ENCODE assay signal across 4 worm cellular contexts in genomic region chrIV:14033752-14034570, ce11.
A peak's percentile ranks its signal among the peaks of the same experiment; 100 is the strongest.
TF ChIP-seq lines count a peak whose summit lies in the region.

No protein-coding gene starts in this region.

TF ChIP-seq in whole organism, L2 larva, 48 proteins besides CTCF, POLR2A, EP300 and RAD21 (continues in another document):
- TF ChIP-seq sma-3 (GFP tag; optimal IDR thresholded peaks at IDR 0.05; lab: Kevin White, UChicago) (peak; percentile 68), sem-4 (tag; optimal IDR thresholded peaks at IDR 0.05; lab: Kevin White, UChicago) (peak; percentile 77), blmp-1 (tag; optimal IDR thresholded peaks at IDR 0.05; lab: Kevin White, UChicago; ENCODE audit: insufficient read depth) (no peak), R02D3.7 (tag; optimal IDR thresholded peaks at IDR 0.05; lab: Kevin White, UChicago) (no peak), ztf-1 (GFP tag; conservative IDR thresholded peaks at IDR 0.05; lab: Robert Waterston, UW) (0 out of 2 replicates have a peak, but pooled peaks have one; percentile 33), dmd-4 (tag; optimal IDR thresholded peaks at IDR 0.05; lab: Kevin White, UChicago) (peak; percentile 18), F13H6.1 (tag; optimal IDR thresholded peaks at IDR 0.05; lab: Kevin White, UChicago) (no peak), nhr-129 (tag; optimal IDR thresholded peaks at IDR 0.05; lab: Kevin White, UChicago) (peak; percentile 96), nhr-23 (tag; optimal IDR thresholded peaks at IDR 0.05; lab: Kevin White, UChicago) (no peak), snpc-4 (tag; optimal IDR thresholded peaks at IDR 0.05; lab: Kevin White, UChicago) (no peak), unc-55 (GFP tag; optimal IDR thresholded peaks at IDR 0.05; lab: Kevin White, UChicago) (peak; percentile 60), lsy-2 (tag; optimal IDR thresholded peaks at IDR 0.05; lab: Kevin White, UChicago) (peak; percentile 28 to 65), elt-3 (tag; optimal IDR thresholded peaks at IDR 0.05; lab: Kevin White, UChicago) (no peak), ceh-16 (tag; optimal IDR thresholded peaks at IDR 0.05; lab: Kevin White, UChicago) (peak; percentile 96), lin-39 (tag; optimal IDR thresholded peaks at IDR 0.05; lab: Kevin White, UChicago) (no peak), ceh-82 (tag; optimal IDR thresholded peaks at IDR 0.05; lab: Kevin White, UChicago) (peak; percentile 66), gmeb-1 (tag; optimal IDR thresholded peaks at IDR 0.05; lab: Kevin White, UChicago) (peak; percentile 48), nhr-21 (tag; optimal IDR thresholded peaks at IDR 0.05; lab: Kevin White, UChicago) (peak; percentile 71), egl-27 (tag; optimal IDR thresholded peaks at IDR 0.05; lab: Kevin White, UChicago) (peak; percentile 74), nhr-12 (tag; optimal IDR thresholded peaks at IDR 0.05; lab: Kevin White, UChicago) (no peak), crh-2 (tag; optimal IDR thresholded peaks at IDR 0.05; lab: Kevin White, UChicago) (peak; percentile 79), sma-9 (GFP tag; optimal IDR thresholded peaks at IDR 0.05; lab: Kevin White, UChicago) (peak; percentile 96), sma-9 (tag; optimal IDR thresholded peaks at IDR 0.05; lab: Kevin White, UChicago) (no peak)

TF ChIP-seq in whole organism, L4 larva, 104 proteins besides CTCF, POLR2A, EP300 and RAD21 (continues in another document):
- no peak for TF ChIP-seq ztf-11 (tag; optimal IDR thresholded peaks at IDR 0.05; lab: Kevin White, UChicago)
- peak; percentile 70 for TF ChIP-seq ztf-7 (tag; optimal IDR thresholded peaks at IDR 0.05; lab: Kevin White, UChicago)
- no peak for TF ChIP-seq Y48G9A.11 (GFP tag; IDR thresholded peaks at IDR 0.05; lab: Robert Waterston, UW)
- TF ChIP-seq pha-4 (GFP tag; IDR thresholded peaks at IDR 0.05; lab: Robert Waterston, UW): peak; percentile 75
- peak; percentile 77 for TF ChIP-seq pha-4 (tag; optimal IDR thresholded peaks at IDR 0.05; lab: Kevin White, UChicago)
- peak; percentile 69 for TF ChIP-seq Y5F2A.4 (GFP tag; optimal IDR thresholded peaks at IDR 0.05; lab: Kevin White, UChicago)
- TF ChIP-seq lim-7 (GFP tag; IDR thresholded peaks at IDR 0.05; lab: Robert Waterston, UW): peak; percentile 60; the same call in 1 of the 2 replicates
- TF ChIP-seq Y75B8A.6 (GFP tag; IDR thresholded peaks at IDR 0.05; lab: Robert Waterston, UW): no peak
- peak; percentile 92 to 96 for TF ChIP-seq mdl-1 (tag; optimal IDR thresholded peaks at IDR 0.05; lab: Kevin White, UChicago)
- no peak for TF ChIP-seq ceh-28 (tag; optimal IDR thresholded peaks at IDR 0.05; lab: Kevin White, UChicago)
- no peak for TF ChIP-seq ceh-62 (tag; optimal IDR thresholded peaks at IDR 0.05; lab: Kevin White, UChicago)
- no peak; the same call in none of the 2 replicates for TF ChIP-seq nhr-41 (GFP tag; IDR thresholded peaks at IDR 0.05; lab: Robert Waterston, UW)
- TF ChIP-seq lin-15B (tag; optimal IDR thresholded peaks at IDR 0.05; lab: Kevin White, UChicago): no peak
- TF ChIP-seq zag-1 (tag; optimal IDR thresholded peaks at IDR 0.05; lab: Kevin White, UChicago): no peak
- TF ChIP-seq hlh-11 (tag; optimal IDR thresholded peaks at IDR 0.05; lab: Kevin White, UChicago): peak; percentile 90
- peak; percentile 83 for TF ChIP-seq sdz-12 (GFP tag; optimal IDR thresholded peaks at IDR 0.05; lab: Kevin White, UChicago)
- 0 out of 2 replicates have a peak, but pooled peaks have one; percentile 85 for TF ChIP-seq saeg-2 (GFP tag; IDR thresholded peaks at IDR 0.05; lab: Robert Waterston, UW)
- peak; percentile 98 for TF ChIP-seq aha-1 (tag; lab: Kevin White, UChicago)
- TF ChIP-seq mdt-29 (GFP tag; IDR thresholded peaks at IDR 0.05; lab: Robert Waterston, UW): peak; percentile 72; the same call in 1 of the 2 replicates
- TF ChIP-seq lin-1 (GFP tag; IDR thresholded peaks at IDR 0.05; lab: Robert Waterston, UW): 0 out of 2 replicates have a peak, but pooled peaks have one; percentile 6
- 0 out of 2 replicates have a peak, but pooled peaks have one; percentile 8 for TF ChIP-seq vab-7 (GFP tag; IDR thresholded peaks at IDR 0.05; lab: Robert Waterston, UW)
- 0 out of 2 replicates have a peak, but pooled peaks have one; percentile 13 for TF ChIP-seq ceh-20 (GFP tag; IDR thresholded peaks at IDR 0.05; lab: Robert Waterston, UW)
- peak; percentile 18 for TF ChIP-seq skn-1 (tag; optimal IDR thresholded peaks at IDR 0.05; lab: Kevin White, UChicago)

TF ChIP-seq in whole organism, late embryonic, 69 proteins besides CTCF, POLR2A, EP300 and RAD21 (continues in another document):
- TF ChIP-seq ceh-6 (GFP tag; optimal IDR thresholded peaks at IDR 0.05; lab: Kevin White, UChicago) (peak; percentile 82), nhr-11 (tag; optimal IDR thresholded peaks at IDR 0.05; lab: Kevin White, UChicago) (peak; percentile 12), Y22D7AL.16 (tag; optimal IDR thresholded peaks at IDR 0.05; lab: Kevin White, UChicago) (peak; percentile 95), rnt-1 (tag; optimal IDR thresholded peaks at IDR 0.05; lab: Kevin White, UChicago) (peak; percentile 81), unc-42 (tag; optimal IDR thresholded peaks at IDR 0.05; lab: Kevin White, UChicago) (peak; percentile 36), ceh-30 (tag; optimal IDR thresholded peaks at IDR 0.05; lab: Kevin White, UChicago) (peak; percentile 69), unc-3 (GFP tag; conservative IDR thresholded peaks at IDR 0.05; lab: Robert Waterston, UW) (peak; percentile 84), unc-3 (tag; optimal IDR thresholded peaks at IDR 0.05; lab: Kevin White, UChicago) (peak; percentile 70), ceh-14 (tag; optimal IDR thresholded peaks at IDR 0.05; lab: Kevin White, UChicago) (peak; percentile 66), ama-1 (optimal IDR thresholded peaks at IDR 0.05; lab: Kevin White, UChicago) (peak; percentile 100), T23F11.4 (GFP tag; optimal IDR thresholded peaks at IDR 0.05; lab: Kevin White, UChicago) (peak; percentile 95), tbx-2 (tag; optimal IDR thresholded peaks at IDR 0.05; lab: Kevin White, UChicago) (peak; percentile 96), pqm-1 (tag; optimal IDR thresholded peaks at IDR 0.05; lab: Kevin White, UChicago) (peak; percentile 59), pat-9 (tag; optimal IDR thresholded peaks at IDR 0.05; lab: Kevin White, UChicago) (peak; percentile 96), K02D7.2 (tag; optimal IDR thresholded peaks at IDR 0.05; lab: Kevin White, UChicago) (peak; percentile 95), dve-1 (tag; optimal IDR thresholded peaks at IDR 0.05; lab: Kevin White, UChicago) (peak; percentile 75), C38D4.7 (GFP tag; optimal IDR thresholded peaks at IDR 0.05; lab: Kevin White, UChicago) (peak; percentile 95), madf-2 (tag; optimal IDR thresholded peaks at IDR 0.05; lab: Kevin White, UChicago) (peak; percentile 88), pha-4 (tag; optimal IDR thresholded peaks at IDR 0.05; lab: Kevin White, UChicago) (no peak), ceh-45 (GFP tag; IDR thresholded peaks at IDR 0.05; lab: Robert Waterston, UW) (peak; percentile 65; the same call in 1 of the 2 replicates), che-1 (tag; optimal IDR thresholded peaks at IDR 0.05; lab: Kevin White, UChicago) (peak; percentile 90), F13H6.1 (tag; optimal IDR thresholded peaks at IDR 0.05; lab: Kevin White, UChicago) (peak; percentile 40), eyg-1 (tag; optimal IDR thresholded peaks at IDR 0.05; lab: Kevin White, UChicago) (peak; percentile 92), mec-3 (tag; optimal IDR thresholded peaks at IDR 0.05; lab: Kevin White, UChicago; ENCODE audit: borderline replicate concordance) (no peak), pha-2 (tag; optimal IDR thresholded peaks at IDR 0.05; lab: Kevin White, UChicago) (peak; percentile 97)

TF ChIP-seq in whole organism, mixed stage, embryonic, 35 proteins besides CTCF, POLR2A, EP300 and RAD21 (continues in another document):
- peak; percentile 50 for TF ChIP-seq pha-4 (tag; optimal IDR thresholded peaks at IDR 0.05; lab: Kevin White, UChicago)
- peak; percentile 98 for TF ChIP-seq unc-120 (tag; optimal IDR thresholded peaks at IDR 0.05; lab: Kevin White, UChicago; ENCODE audit: poor library complexity, severe bottlenecking)
- TF ChIP-seq drap-1 (GFP tag; optimal IDR thresholded peaks at IDR 0.05; lab: Kevin White, UChicago): peak; percentile 97
- peak; percentile 37 for TF ChIP-seq elt-1 (tag; optimal IDR thresholded peaks at IDR 0.05; lab: Kevin White, UChicago; ENCODE audit: borderline replicate concordance, insufficient read depth)
- peak; percentile 94 for TF ChIP-seq flh-1 (GFP tag; optimal IDR thresholded peaks at IDR 0.05; lab: Kevin White, UChicago)
- no peak for TF ChIP-seq nhr-76 (tag; optimal IDR thresholded peaks at IDR 0.05; lab: Kevin White, UChicago)
- peak; percentile 97 for TF ChIP-seq sem-2 (GFP tag; optimal IDR thresholded peaks at IDR 0.05; lab: Kevin White, UChicago)
- peak; percentile 86 for TF ChIP-seq nhr-237 (tag; optimal IDR thresholded peaks at IDR 0.05; lab: Kevin White, UChicago)
- peak; percentile 84 for TF ChIP-seq mep-1 (tag; optimal IDR thresholded peaks at IDR 0.05; lab: Kevin White, UChicago)
- TF ChIP-seq unc-39 (tag; optimal IDR thresholded peaks at IDR 0.05; lab: Kevin White, UChicago): peak; percentile 82
- peak; percentile 81 for TF ChIP-seq lsy-2 (tag; optimal IDR thresholded peaks at IDR 0.05; lab: Kevin White, UChicago)
- TF ChIP-seq elt-3 (tag; optimal IDR thresholded peaks at IDR 0.05; lab: Kevin White, UChicago): peak; percentile 55
- TF ChIP-seq hlh-1 (tag; optimal IDR thresholded peaks at IDR 0.05; lab: Kevin White, UChicago): peak; percentile 78
- TF ChIP-seq mls-2 (tag; optimal IDR thresholded peaks at IDR 0.05; lab: Kevin White, UChicago): peak; percentile 99
- peak; percentile 98 for TF ChIP-seq M03D4.4 (tag; optimal IDR thresholded peaks at IDR 0.05; lab: Kevin White, UChicago)
- peak; percentile 93 for TF ChIP-seq lin-32 (GFP tag; optimal IDR thresholded peaks at IDR 0.05; lab: Kevin White, UChicago)
- TF ChIP-seq nhr-28 (tag; optimal IDR thresholded peaks at IDR 0.05; lab: Kevin White, UChicago): peak; percentile 85
- TF ChIP-seq ztf-11 (tag; optimal IDR thresholded peaks at IDR 0.05; lab: Kevin White, UChicago): peak; percentile 96
- peak; percentile 78 for TF ChIP-seq blmp-1 (tag; optimal IDR thresholded peaks at IDR 0.05; lab: Kevin White, UChicago)
- peak; percentile 81 for TF ChIP-seq ces-1 (GFP tag; optimal IDR thresholded peaks at IDR 0.05; lab: Kevin White, UChicago)
- TF ChIP-seq ceh-43 (GFP tag; optimal IDR thresholded peaks at IDR 0.05; lab: Kevin White, UChicago): peak; percentile 95
- peak; percentile 98 for TF ChIP-seq cnd-1 (tag; optimal IDR thresholded peaks at IDR 0.05; lab: Kevin White, UChicago)
- no peak for TF ChIP-seq snpc-4 (tag; optimal IDR thresholded peaks at IDR 0.05; lab: Kevin White, UChicago)
- no peak for TF ChIP-seq zip-8 (tag; optimal IDR thresholded peaks at IDR 0.05; lab: Kevin White, UChicago)
- peak; percentile 98 for TF ChIP-seq tbx-8 (GFP tag; optimal IDR thresholded peaks at IDR 0.05; lab: Kevin White, UChicago)
- TF ChIP-seq ham-2 (GFP tag; optimal IDR thresholded peaks at IDR 0.05; lab: Kevin White, UChicago): peak; percentile 93
- TF ChIP-seq ceh-83 (GFP tag; optimal IDR thresholded peaks at IDR 0.05; lab: Kevin White, UChicago): peak; percentile 100
- TF ChIP-seq bed-3 (GFP tag; optimal IDR thresholded peaks at IDR 0.05; lab: Kevin White, UChicago): peak; percentile 81
